Worm (Caenorhabditis elegans) whole organism, young adult: ENCODE results near the gene dct-15.

Source experiments
- B0019.2 ChIP-seq: fragments of 200-800 bp; sonication (Bioruptor generic); conservative IDR thresholded peaks from 2 replicates; pipeline ENCODE4 v1.3.6; 2022; ENCODE audit warnings: missing genetic modification reagents, missing genetic modification characterization, missing compliant biosample characterization
- B0261.1 ChIP-seq: sonication (generic microtip); optimal IDR thresholded peaks from 2 replicates; lab custom pipeline; 2016; ENCODE audit warnings: mild to moderate bottlenecking, missing genetic modification characterization, moderate library complexity, missing compliant biosample characterization
- B0336.3 ChIP-seq: fragments of 200-800 bp; sonication (Bioruptor generic); IDR thresholded peaks from 2 replicates; pipeline ENCODE4 v1.3.6; 2022; ENCODE audit warnings: missing genetic modification characterization, missing compliant biosample characterization
- C17E4.6 ChIP-seq: fragments of 200-800 bp; sonication (Bioruptor generic); IDR thresholded peaks from 2 replicates; pipeline ENCODE4 v1.3.6; 2022; ENCODE audit warnings: missing genetic modification reagents, missing genetic modification characterization, missing compliant biosample characterization
- D2030.7 ChIP-seq: fragments of 200-800 bp; sonication (Bioruptor generic); IDR thresholded peaks from 2 replicates; pipeline ENCODE4 v1.3.6; 2022; ENCODE audit warnings: missing genetic modification reagents, missing genetic modification characterization, missing compliant biosample characterization
- F10E7.11 ChIP-seq: sonication (generic microtip); optimal IDR thresholded peaks from 2 replicates; lab custom pipeline; 2017; ENCODE audit warnings: mild to moderate bottlenecking, missing genetic modification characterization, moderate library complexity, missing compliant biosample characterization
- F22D6.2 ChIP-seq: sonication (generic microtip); optimal IDR thresholded peaks from 2 replicates; lab custom pipeline; 2016; ENCODE audit warnings: mild to moderate bottlenecking, missing genetic modification characterization, missing compliant biosample characterization
- F23B12.7 ChIP-seq: sonication (generic microtip); optimal IDR thresholded peaks from 2 replicates; lab custom pipeline; 2017; ENCODE audit warnings: missing genetic modification characterization, mild to moderate bottlenecking, missing compliant biosample characterization, antibody characterized with exemption, moderate library complexity; ENCODE audit not compliant: insufficient read depth
- F52B5.7 ChIP-seq: sonication (generic microtip); optimal IDR thresholded peaks from 2 replicates; lab custom pipeline; 2016; ENCODE audit warnings: mild to moderate bottlenecking, missing genetic modification characterization, missing compliant biosample characterization
- K11D2.4 ChIP-seq: fragments of 200-800 bp; sonication (Bioruptor generic); IDR thresholded peaks from 2 replicates; pipeline ENCODE4 v1.3.6; 2022; ENCODE audit warnings: missing genetic modification reagents, missing genetic modification characterization, missing compliant biosample characterization
- T07F8.4 ChIP-seq: sonication (generic microtip); optimal IDR thresholded peaks from 2 replicates; lab custom pipeline; 2016; ENCODE audit warnings: mild to moderate bottlenecking, missing genetic modification characterization, moderate library complexity, missing compliant biosample characterization
- T26A5.8 ChIP-seq: sonication (generic microtip); optimal IDR thresholded peaks from 2 replicates; lab custom pipeline; 2016; ENCODE audit warnings: missing genetic modification characterization, missing compliant biosample characterization
- Y53G8AR.9 ChIP-seq: fragments of 200-800 bp; sonication (Bioruptor generic); conservative IDR thresholded peaks from 2 replicates; pipeline ENCODE4 v1.3.6; 2022; ENCODE audit warnings: missing genetic modification reagents, missing genetic modification characterization, missing compliant biosample characterization
- Y95B8A.8 ChIP-seq: fragments of 200-800 bp; sonication (Bioruptor generic); IDR thresholded peaks from 2 replicates; pipeline ENCODE4 v1.3.6; 2022; ENCODE audit warnings: missing genetic modification reagents, missing genetic modification characterization, missing compliant biosample characterization
- attf-5 ChIP-seq: fragments of 200-800 bp; sonication (Bioruptor generic); optimal IDR thresholded peaks from 2 replicates; lab custom pipeline; 2018; ENCODE audit warnings: mild to moderate bottlenecking, missing genetic modification characterization, missing compliant biosample characterization
- cebp-2 ChIP-seq: fragments of 200-800 bp; sonication (Bioruptor generic); IDR thresholded peaks from 2 replicates; pipeline ENCODE4 v1.3.6; 2022; ENCODE audit warnings: missing genetic modification characterization, missing compliant biosample characterization
- ceh-100 ChIP-seq: fragments of 200-800 bp; sonication (Bioruptor generic); IDR thresholded peaks from 2 replicates; pipeline ENCODE4 v1.3.6; 2022; ENCODE audit warnings: missing genetic modification reagents, missing genetic modification characterization, missing compliant biosample characterization
- ceh-27 ChIP-seq: fragments of 200-800 bp; sonication (Bioruptor generic); optimal IDR thresholded peaks from 2 replicates; lab custom pipeline; 2018; ENCODE audit warnings: mild to moderate bottlenecking, missing genetic modification characterization, moderate library complexity, missing compliant biosample characterization
- die-1 ChIP-seq: sonication (generic microtip); optimal IDR thresholded peaks from 2 replicates; lab custom pipeline; 2016; ENCODE audit warnings: missing genotype, mild to moderate bottlenecking, missing genetic modification characterization, missing compliant biosample characterization
- efl-1 ChIP-seq: fragments of 150-350 bp; optimal IDR thresholded peaks from 2 replicates; lab custom pipeline; 2014; ENCODE audit warnings: missing biosample characterization, missing genetic modification reagents, missing genetic modification characterization
- egl-44 ChIP-seq: fragments of 200-800 bp; sonication (Bioruptor generic); IDR thresholded peaks from 2 replicates; pipeline ENCODE4 v1.3.6; 2022; ENCODE audit warnings: missing genetic modification reagents, missing genetic modification characterization, missing compliant biosample characterization
- ekl-4 ChIP-seq: fragments of 200-800 bp; sonication (Bioruptor generic); IDR thresholded peaks from 2 replicates; pipeline ENCODE4 v1.3.6; 2022; ENCODE audit warnings: missing genetic modification reagents, missing genetic modification characterization, missing compliant biosample characterization
- ets-4 ChIP-seq: fragments of 200-800 bp; sonication (Bioruptor generic); optimal IDR thresholded peaks from 2 replicates; lab custom pipeline; 2018; ENCODE audit warnings: mild to moderate bottlenecking, missing genetic modification characterization, missing compliant biosample characterization
- gei-17 ChIP-seq: fragments of 200-800 bp; sonication (Bioruptor generic); optimal IDR thresholded peaks from 2 replicates; lab custom pipeline; 2018; ENCODE audit warnings: mild to moderate bottlenecking, missing genetic modification characterization, missing compliant biosample characterization
- him-1 ChIP-seq: sonication (generic microtip); optimal IDR thresholded peaks from 2 replicates; lab custom pipeline; 2016; ENCODE audit warnings: missing genotype, missing genetic modification reagents, missing genetic modification characterization, missing compliant biosample characterization
- hmg-20 ChIP-seq: fragments of 200-800 bp; sonication (Bioruptor generic); IDR thresholded peaks from 2 replicates; pipeline ENCODE4 v1.3.6; 2022; ENCODE audit warnings: missing genetic modification reagents, missing genetic modification characterization, missing compliant biosample characterization
- lin-35 ChIP-seq, 3 experiments: fragments of 150-350 bp in 2 of 3; sonication (generic microtip) in 1 of 3; optimal IDR thresholded peaks; 2 replicates each; lab custom pipeline; 2014 to 2018; ENCODE audit warnings: missing biosample characterization in 3 of 3, missing genetic modification characterization in 3 of 3, missing genetic modification reagents in 3 of 3
- lin-54 ChIP-seq: fragments of 200-800 bp; sonication (Bioruptor generic); optimal IDR thresholded peaks from 2 replicates; lab custom pipeline; 2018; ENCODE audit warnings: mild to moderate bottlenecking, missing genetic modification characterization, missing compliant biosample characterization
- lsl-1 ChIP-seq: fragments of 200-800 bp; sonication (Bioruptor generic); optimal IDR thresholded peaks from 2 replicates; lab custom pipeline; 2018; ENCODE audit warnings: mild to moderate bottlenecking, missing genetic modification characterization, moderate library complexity, missing compliant biosample characterization
- lsy-27 ChIP-seq: sonication (generic microtip); optimal IDR thresholded peaks from 2 replicates; lab custom pipeline; 2017; ENCODE audit warnings: missing genetic modification characterization, mild to moderate bottlenecking, missing compliant biosample characterization, antibody characterized with exemption, missing genotype, borderline replicate concordance; ENCODE audit not compliant: insufficient read depth
- madf-10 ChIP-seq: sonication (generic microtip); optimal IDR thresholded peaks from 2 replicates; lab custom pipeline; 2016; ENCODE audit warnings: mild to moderate bottlenecking, missing genetic modification characterization, missing compliant biosample characterization
- madf-3 ChIP-seq: fragments of 200-800 bp; sonication (Bioruptor generic); IDR thresholded peaks from 2 replicates; pipeline ENCODE4 v1.3.6; 2022; ENCODE audit warnings: missing genetic modification reagents, missing genetic modification characterization, missing compliant biosample characterization
- madf-6 ChIP-seq: fragments of 200-800 bp; sonication (Bioruptor generic); IDR thresholded peaks from 2 replicates; pipeline ENCODE4 v1.3.6; 2022; ENCODE audit warnings: missing genetic modification reagents, missing genetic modification characterization, missing compliant biosample characterization
- nfyb-1 ChIP-seq: fragments of 200-800 bp; sonication (Bioruptor generic); IDR thresholded peaks from 2 replicates; pipeline ENCODE4 v1.3.6; 2022; ENCODE audit warnings: missing genetic modification reagents, missing genetic modification characterization, missing compliant biosample characterization
- nhr-27 ChIP-seq: fragments of 200-800 bp; sonication (Bioruptor generic); optimal IDR thresholded peaks from 2 replicates; lab custom pipeline; 2018; ENCODE audit warnings: mild to moderate bottlenecking, missing genetic modification characterization, moderate library complexity, missing compliant biosample characterization
- nhr-90 ChIP-seq: sonication (generic microtip); optimal IDR thresholded peaks from 2 replicates; lab custom pipeline; 2016; ENCODE audit warnings: missing genotype, mild to moderate bottlenecking, missing genetic modification characterization, missing compliant biosample characterization
- pbrm-1 ChIP-seq: fragments of 200-800 bp; sonication (Bioruptor generic); IDR thresholded peaks from 2 replicates; pipeline ENCODE4 v1.3.6; 2022; ENCODE audit warnings: missing genetic modification reagents, missing genetic modification characterization, missing compliant biosample characterization
- sea-2 ChIP-seq: fragments of 200-800 bp; sonication (Bioruptor generic); IDR thresholded peaks from 2 replicates; pipeline ENCODE4 v1.3.6; 2022; ENCODE audit warnings: missing genetic modification characterization, missing compliant biosample characterization
- snpc-1.3 ChIP-seq: sonication (generic microtip); optimal IDR thresholded peaks from 2 replicates; lab custom pipeline; 2017; ENCODE audit warnings: missing genetic modification characterization, mild to moderate bottlenecking, missing compliant biosample characterization, antibody characterized with exemption, moderate library complexity, missing genotype, missing genetic modification reagents; ENCODE audit not compliant: insufficient read depth
- snpc-3.4 ChIP-seq: sonication (generic microtip); optimal IDR thresholded peaks from 2 replicates; lab custom pipeline; 2017; ENCODE audit warnings: missing genetic modification characterization, mild to moderate bottlenecking, missing compliant biosample characterization, antibody characterized with exemption, moderate library complexity, missing genotype, missing genetic modification reagents
- sptf-2 ChIP-seq: fragments of 200-800 bp; sonication (Bioruptor generic); optimal IDR thresholded peaks from 2 replicates; lab custom pipeline; 2018; ENCODE audit warnings: mild to moderate bottlenecking, missing genetic modification characterization, missing compliant biosample characterization
- tbp1 ChIP-seq: fragments of 200-800 bp; sonication (Bioruptor generic); optimal IDR thresholded peaks from 2 replicates; lab custom pipeline; 2018; ENCODE audit warnings: mild to moderate bottlenecking, missing genetic modification characterization, missing compliant biosample characterization
- tbx-9 ChIP-seq: sonication (generic microtip); optimal IDR thresholded peaks from 2 replicates; lab custom pipeline; 2016; ENCODE audit warnings: borderline replicate concordance, missing genetic modification characterization, inconsistent platforms, missing compliant biosample characterization
- tlf-1 ChIP-seq: fragments of 200-800 bp; sonication (Bioruptor generic); optimal IDR thresholded peaks from 2 replicates; lab custom pipeline; 2018; ENCODE audit warnings: mild to moderate bottlenecking, missing genetic modification characterization, missing compliant biosample characterization
- unc-130 ChIP-seq: sonication (generic microtip); optimal IDR thresholded peaks from 2 replicates; lab custom pipeline; 2016; ENCODE audit warnings: missing genetic modification reagents, missing genetic modification characterization, missing compliant biosample characterization
- unc-62 ChIP-seq: fragments of 150-350 bp; optimal IDR thresholded peaks from 2 replicates; lab custom pipeline; 2014; ENCODE audit warnings: missing biosample characterization, missing genetic modification reagents, missing genetic modification characterization

Gene dct-15

ce11 chrIV:9778016-9778415 lies 32.5 kb downstream of the dct-15 start, which contains the start of gene T13F2.6 (continued):
- TF ChIP-seq Y95B8A.8 (peak; percentile 75), pbrm-1 (GFP tag; lab: Robert Waterston, UW) (peak; percentile 79), B0336.3 (GFP tag; lab: Robert Waterston, UW) (peak; percentile 60; the same call in 1 of the 2 replicates), tlf-1 (GFP tag; lab: Kevin White, UChicago) (peak; percentile 83), cebp-2 (GFP tag; lab: Robert Waterston, UW) (no peak), lsl-1 (peak; percentile 100), F22D6.2 (no peak), ekl-4 (peak; percentile 86), snpc-1.3 (tag; lab: Kevin White, UChicago) (peak; percentile 91), hmg-20 (GFP tag; lab: Robert Waterston, UW) (no peak), C17E4.6 (GFP tag; lab: Robert Waterston, UW) (peak; percentile 15; the same call in 1 of the 2 replicates), ets-4 (GFP tag; lab: Kevin White, UChicago) (no peak), tbx-9 (tag; lab: Kevin White, UChicago) (no peak), nhr-27 (tag; lab: Kevin White, UChicago) (no peak)

- TF ChIP-seq sptf-2 (GFP tag; lab: Kevin White, UChicago) (no peak), B0261.1 (no peak), efl-1 (GFP tag; lab: Kevin White, UChicago) (peak; percentile 46), ceh-27 (GFP tag; lab: Kevin White, UChicago) (no peak), tbx-9 (tag; lab: Kevin White, UChicago) (no peak), B0019.2 (GFP tag; lab: Robert Waterston, UW) (no peak), unc-130 (GFP tag; lab: Kevin White, UChicago) (no peak), K11D2.4 (GFP tag; lab: Robert Waterston, UW) (no peak), hmg-20 (GFP tag; lab: Robert Waterston, UW) (no peak), unc-62 (GFP tag; lab: Kevin White, UChicago) (no peak), T26A5.8 (tag; lab: Kevin White, UChicago) (no peak), die-1 (tag; lab: Kevin White, UChicago) (no peak), nhr-90 (tag; lab: Kevin White, UChicago) (no peak), T07F8.4 (tag; lab: Kevin White, UChicago) (no peak), D2030.7 (GFP tag; lab: Robert Waterston, UW) (no peak), him-1 (no peak), attf-5 (GFP tag; lab: Kevin White, UChicago) (no peak), C17E4.6 (GFP tag; lab: Robert Waterston, UW) (no peak), madf-3 (no peak), F10E7.11 (no peak), ceh-100 (GFP tag; lab: Robert Waterston, UW) (no peak), nhr-27 (tag; lab: Kevin White, UChicago) (no peak), F52B5.7 (tag; lab: Kevin White, UChicago) (no peak), lin-35 (GFP tag; optimal IDR thresholded peaks at IDR 0.05; lab: Kevin White, UChicago) (peak in 1 of 3 experiments; percentile 83), madf-6 (GFP tag; lab: Robert Waterston, UW) (0 out of 2 replicates have a peak, but pooled peaks have one; percentile 27), gei-17 (GFP tag; lab: Kevin White, UChicago) (no peak), F23B12.7 (tag; lab: Kevin White, UChicago) (no peak), egl-44 (no peak), tbp1 (no peak), snpc-3.4 (tag; lab: Kevin White, UChicago) (no peak), nfyb-1 (GFP tag; lab: Robert Waterston, UW) (no peak), sea-2 (GFP tag; lab: Robert Waterston, UW) (no peak), Y53G8AR.9 (GFP tag; lab: Robert Waterston, UW) (no peak), madf-10 (tag; lab: Kevin White, UChicago) (no peak), lin-54 (GFP tag; lab: Kevin White, UChicago) (peak; percentile 58), lsy-27 (tag; lab: Kevin White, UChicago) (no peak), F22D6.2 (no peak)
These were observed 33.0 kb downstream of the dct-15 start, which contains the start of gene sna-2 for ce11 chrIV:9777535-9777934. Gene sna-2 (minus strand): TSS chrIV:9777634.
